Worm (Caenorhabditis elegans): ENCODE measurements around the gene cwp-5.

cwp-5 gene

ce11 chrX:13144975-13145618, 44.7 kb downstream of the cwp-5 start (continued):
- peak; percentile 65 for TF ChIP-seq mml-1 (tag; optimal IDR thresholded peaks at IDR 0.05)
- peak; percentile 82 for TF ChIP-seq egl-5 (tag; optimal IDR thresholded peaks at IDR 0.05)
- peak; percentile 66 for TF ChIP-seq ceh-82 (tag; optimal IDR thresholded peaks at IDR 0.05)
- TF ChIP-seq lsy-12 (tag; optimal IDR thresholded peaks at IDR 0.05): peak; percentile 90
- TF ChIP-seq ama-1 (optimal IDR thresholded peaks at IDR 0.05): peak; percentile 99
- TF ChIP-seq elt-1 (tag; optimal IDR thresholded peaks at IDR 0.05): peak; percentile 66
- TF ChIP-seq ceh-9 (tag; optimal IDR thresholded peaks at IDR 0.05): no peak
- peak; percentile 53 for TF ChIP-seq nhr-76 (tag; optimal IDR thresholded peaks at IDR 0.05)
- no peak for TF ChIP-seq daf-12 (tag; optimal IDR thresholded peaks at IDR 0.05)
- TF ChIP-seq tbx-2 (tag; optimal IDR thresholded peaks at IDR 0.05): peak; percentile 93
- no peak for TF ChIP-seq eor-1 (tag; optimal IDR thresholded peaks at IDR 0.05)

- TF ChIP-seq elt-3 (tag; optimal IDR thresholded peaks at IDR 0.05) (no peak), lin-15B (tag; optimal IDR thresholded peaks at IDR 0.05) (no peak), nhr-11 (tag; optimal IDR thresholded peaks at IDR 0.05) (no peak), skn-1 (tag; optimal IDR thresholded peaks at IDR 0.05) (peak; percentile 38), fkh-2 (tag; optimal IDR thresholded peaks at IDR 0.05) (no peak), fkh-10 (GFP tag; optimal IDR thresholded peaks at IDR 0.05) (peak; percentile 11), ama-1 (optimal IDR thresholded peaks at IDR 0.05) (peak; percentile 94), ceh-28 (tag; optimal IDR thresholded peaks at IDR 0.05) (no peak), elt-2 (tag; optimal IDR thresholded peaks at IDR 0.05) (peak; percentile 78), nhr-76 (tag; optimal IDR thresholded peaks at IDR 0.05) (no peak), nhr-43 (tag; optimal IDR thresholded peaks at IDR 0.05; ENCODE audit: poor library complexity, severe bottlenecking) (peak; percentile 53), ceh-82 (tag; optimal IDR thresholded peaks at IDR 0.05) (no peak), nhr-23 (tag; optimal IDR thresholded peaks at IDR 0.05) (peak; percentile 20), nhr-67 (tag; optimal IDR thresholded peaks at IDR 0.05) (no peak), nhr-25 (tag; optimal IDR thresholded peaks at IDR 0.05) (peak; percentile 75), ceh-9 (tag; optimal IDR thresholded peaks at IDR 0.05) (no peak), jun-1 (tag; optimal IDR thresholded peaks at IDR 0.05) (peak; percentile 56), nhr-237 (tag; optimal IDR thresholded peaks at IDR 0.05) (no peak), tbx-2 (tag; optimal IDR thresholded peaks at IDR 0.05) (peak; percentile 2), sea-2 (GFP tag; optimal IDR thresholded peaks at IDR 0.05) (no peak), ztf-4 (tag; optimal IDR thresholded peaks at IDR 0.05) (no peak), nfya-1 (tag; optimal IDR thresholded peaks at IDR 0.05; ENCODE audit: insufficient read depth) (peak; percentile 69), hmg-11 (tag; optimal IDR thresholded peaks at IDR 0.05) (peak; percentile 31), daf-12 (tag; optimal IDR thresholded peaks at IDR 0.05) (no peak), mdl-1 (tag; optimal IDR thresholded peaks at IDR 0.05) (peak; percentile 91), pqm-1 (tag; optimal IDR thresholded peaks at IDR 0.05) (peak; percentile 32), egl-5 (tag; optimal IDR thresholded peaks at IDR 0.05) (no peak), nhr-28 (tag; optimal IDR thresholded peaks at IDR 0.05) (no peak), eor-1 (tag; optimal IDR thresholded peaks at IDR 0.05) (no peak), nhr-77 (tag; optimal IDR thresholded peaks at IDR 0.05) (no peak), zag-1 (tag; optimal IDR thresholded peaks at IDR 0.05) (no peak), elt-1 (tag; optimal IDR thresholded peaks at IDR 0.05) (no peak), ztf-11 (tag; optimal IDR thresholded peaks at IDR 0.05) (no peak), unc-39 (tag; optimal IDR thresholded peaks at IDR 0.05) (no peak), aly-2 (tag; optimal IDR thresholded peaks at IDR 0.05) (no peak), fos-1 (tag; optimal IDR thresholded peaks at IDR 0.05) (no peak), mml-1 (tag; optimal IDR thresholded peaks at IDR 0.05) (no peak), R02D3.7 (tag; optimal IDR thresholded peaks at IDR 0.05) (no peak), lsy-12 (tag; optimal IDR thresholded peaks at IDR 0.05) (peak; percentile 22), ceh-16 (tag; optimal IDR thresholded peaks at IDR 0.05) (no peak), lin-39 (tag; optimal IDR thresholded peaks at IDR 0.05) (peak; percentile 90), snpc-4 (tag; optimal IDR thresholded peaks at IDR 0.05) (peak; percentile 57), pha-4 (tag; optimal IDR thresholded peaks at IDR 0.05) (peak; percentile 89), ZK546.5 (tag; optimal IDR thresholded peaks at IDR 0.05) (no peak), unc-62 (GFP tag; optimal IDR thresholded peaks at IDR 0.05) (peak; percentile 70), nhr-12 (tag; optimal IDR thresholded peaks at IDR 0.05) (no peak), egl-27 (tag; optimal IDR thresholded peaks at IDR 0.05) (no peak)
These were observed 45.7 kb downstream of the cwp-5 start for ce11 chrX:13143762-13144732.
